Worm (Caenorhabditis elegans) whole organism, L2 larva: ENCODE data around the gene fbxb-57.

Experiments
- ama-1 ChIP-seq: fragments of 150-350 bp; optimal IDR thresholded peaks from 2 replicates; lab custom pipeline; 2018; ENCODE audit warnings: inconsistent platforms
- nhr-11 ChIP-seq: fragments of 150-350 bp; optimal IDR thresholded peaks from 2 replicates; lab custom pipeline; 2014; ENCODE audit warnings: missing biosample characterization, missing genetic modification characterization

DNA sequence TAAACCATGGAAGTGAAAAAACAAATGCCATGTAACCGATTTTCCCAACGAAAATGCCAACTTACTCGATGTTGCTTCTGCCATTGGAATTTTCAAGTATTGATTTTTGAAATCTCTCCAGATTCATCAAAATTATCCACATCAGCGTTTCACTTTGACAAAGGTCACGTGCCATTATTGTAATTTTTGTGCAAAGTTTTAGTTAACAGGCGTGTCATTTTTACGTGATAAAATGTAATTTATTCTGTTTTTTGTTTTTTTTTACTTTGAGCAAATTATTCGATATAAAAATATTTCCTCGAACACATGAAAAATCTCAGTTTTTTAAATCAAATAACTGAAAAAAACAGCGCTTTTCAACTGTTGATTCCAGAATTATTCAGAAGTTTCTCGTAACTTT is 26.2 kb upstream of the fbxb-57 start, which contains the start of gene F21D9.2:
- no peak for TF ChIP-seq ama-1 (lab: Kevin White, UChicago)
- TF ChIP-seq nhr-11 (tag; lab: Kevin White, UChicago), result no peak
